Worm (Caenorhabditis elegans) whole organism, midembryonic: ENCODE results near the gene sra-12.

Experiments
- T22C8.4 ChIP-seq: fragments of 200-800 bp; sonication (Bioruptor generic); IDR thresholded peaks from 2 replicates; pipeline ENCODE4 v1.3.6; 2022; ENCODE audit warnings: missing genetic modification characterization, missing compliant biosample characterization
- cog-1 ChIP-seq: sonication (generic microtip); optimal IDR thresholded peaks from 2 replicates; lab custom pipeline; 2016; ENCODE audit warnings: missing genetic modification characterization, missing compliant biosample characterization
- flt-1 ChIP-seq: fragments of 200-800 bp; sonication (Bioruptor generic); IDR thresholded peaks from 2 replicates; pipeline ENCODE4 v1.3.6; 2022; ENCODE audit warnings: missing genetic modification characterization, missing compliant biosample characterization
- klf-2 ChIP-seq: fragments of 200-800 bp; sonication (Bioruptor generic); conservative IDR thresholded peaks from 2 replicates; pipeline ENCODE4 v1.3.6; 2022; ENCODE audit warnings: missing genetic modification reagents, missing genetic modification characterization, missing compliant biosample characterization
- ztf-23 ChIP-seq: fragments of 200-800 bp; sonication (Bioruptor generic); IDR thresholded peaks from 2 replicates; pipeline ENCODE4 v1.3.6; 2022; ENCODE audit warnings: missing genetic modification reagents, missing genetic modification characterization, missing compliant biosample characterization

DNA sequence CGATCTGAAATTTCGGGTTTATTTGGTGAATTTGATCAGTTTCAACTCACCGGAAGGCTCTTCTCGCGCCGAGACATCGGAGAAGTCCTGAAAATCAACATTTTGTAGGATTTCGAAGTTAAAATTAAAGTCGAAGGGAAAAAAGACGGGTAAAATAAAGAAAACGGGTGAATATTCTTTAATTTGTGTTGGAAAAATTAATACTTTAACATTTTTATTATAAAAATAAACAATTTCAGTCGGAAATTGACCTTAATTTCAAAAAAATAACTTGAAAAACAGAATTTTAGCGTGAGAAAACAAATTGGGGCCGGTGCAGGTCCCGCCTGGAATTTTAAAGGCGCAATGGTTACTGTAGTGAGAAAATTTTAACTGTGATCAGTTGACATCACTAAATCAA lies 48.8 kb upstream of the sra-12 start, which contains the start of gene nos-1:
- TF ChIP-seq flt-1 (GFP tag; lab: Robert Waterston, UW) (no peak), T22C8.4 (GFP tag; lab: Robert Waterston, UW) (no peak), cog-1 (tag; lab: Kevin White, UChicago) (no peak), klf-2 (GFP tag; lab: Robert Waterston, UW) (no peak), ztf-23 (GFP tag; lab: Robert Waterston, UW) (no peak)
